Worm (Caenorhabditis elegans): Measurements from ENCODE around the gene F19C6.2.

DNA sequence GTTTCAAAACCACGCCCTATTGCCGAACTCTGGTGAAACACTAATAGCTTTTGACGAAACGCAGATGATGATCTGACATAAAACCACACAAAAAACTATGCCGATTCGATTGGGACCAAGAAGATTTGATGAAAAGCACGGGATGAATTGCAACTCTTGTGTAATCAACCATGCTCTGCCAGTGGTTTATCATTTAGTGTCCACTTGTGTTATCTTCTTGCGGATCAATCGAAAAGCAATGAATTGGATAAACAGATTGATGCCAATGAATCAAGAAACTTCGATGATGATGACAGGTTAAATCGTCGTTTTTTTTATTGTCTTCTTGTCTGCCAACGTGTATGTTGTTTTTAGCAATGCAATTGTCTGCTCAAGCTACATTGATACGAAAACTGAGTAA, 21.3 kb downstream of the F19C6.2 start, which contains the start of gene F42G10.1:
- no peak for TF ChIP-seq unc-62 (GFP tag; optimal IDR thresholded peaks at IDR 0.05 in 1 of 2)
- TF ChIP-seq unc-62 (tag; optimal IDR thresholded peaks at IDR 0.05), result no peak
- TF ChIP-seq dmd-8 (GFP tag; IDR thresholded peaks at IDR 0.05), result no peak
- no peak for TF ChIP-seq ztf-11 (tag; optimal IDR thresholded peaks at IDR 0.05)
- TF ChIP-seq ces-1 (GFP tag; optimal IDR thresholded peaks at IDR 0.05), result no peak
- no peak for TF ChIP-seq D1046.2 (GFP tag; IDR thresholded peaks at IDR 0.05)
- TF ChIP-seq nhr-11 (tag; optimal IDR thresholded peaks at IDR 0.05), result peak; percentile 11
- TF ChIP-seq ZK546.5 (tag; optimal IDR thresholded peaks at IDR 0.05), result no peak
- TF ChIP-seq zag-1 (tag; optimal IDR thresholded peaks at IDR 0.05), result no peak
- no peak for TF ChIP-seq unc-130 (GFP tag; optimal IDR thresholded peaks at IDR 0.05)
- no peak for TF ChIP-seq rbr-2 (tag; optimal IDR thresholded peaks at IDR 0.05)

Data from whole organism, L4 larva.